Worm (Caenorhabditis elegans): ENCODE measurements around the gene nsy-1.

nsy-1 gene

ce11 chrII:5056254-5056653 is 33.7 kb downstream of the nsy-1 start (continued):
- TF ChIP-seq dsc-1 (tag; optimal IDR thresholded peaks at IDR 0.05) (peak; percentile 0), ceh-90 (tag; optimal IDR thresholded peaks at IDR 0.05) (no peak), lsy-2 (tag; optimal IDR thresholded peaks at IDR 0.05) (peak in 1 of 2 experiments; percentile 2)

- no peak for TF ChIP-seq tlp-1 (tag; optimal IDR thresholded peaks at IDR 0.05)
- peak; percentile 74 for TF ChIP-seq nhr-71 (tag; optimal IDR thresholded peaks at IDR 0.05)
- no peak for TF ChIP-seq nhr-12 (tag; optimal IDR thresholded peaks at IDR 0.05)
- TF ChIP-seq egl-13 (tag; optimal IDR thresholded peaks at IDR 0.05), result no peak
- no peak for TF ChIP-seq hlh-17 (GFP tag; optimal IDR thresholded peaks at IDR 0.05; ENCODE audit: borderline replicate concordance)
- peak; percentile 52 for TF ChIP-seq dsc-1 (tag; optimal IDR thresholded peaks at IDR 0.05)
- no peak for TF ChIP-seq zag-1 (tag; optimal IDR thresholded peaks at IDR 0.05)
- TF ChIP-seq sox-4 (tag; optimal IDR thresholded peaks at IDR 0.05), result no peak
- no peak for TF ChIP-seq fkh-8 (tag; optimal IDR thresholded peaks at IDR 0.05)
- TF ChIP-seq snpc-4 (tag; optimal IDR thresholded peaks at IDR 0.05), result peak; percentile 98
- no peak for TF ChIP-seq nhr-84 (tag; optimal IDR thresholded peaks at IDR 0.05)
- no peak for TF ChIP-seq ets-5 (GFP tag; IDR thresholded peaks at IDR 0.05)
- peak; percentile 38 for TF ChIP-seq lir-3 (tag; optimal IDR thresholded peaks at IDR 0.05; ENCODE audit: poor library complexity)
- TF ChIP-seq F16B12.6 (tag; optimal IDR thresholded peaks at IDR 0.05), result peak; percentile 26
- TF ChIP-seq dpl-1 (GFP tag; optimal IDR thresholded peaks at IDR 0.05), result peak; percentile 31 to 47 (median 44)
- no peak for TF ChIP-seq mef-2 (tag; optimal IDR thresholded peaks at IDR 0.05)
- no peak for TF ChIP-seq fkh-10 (GFP tag; optimal IDR thresholded peaks at IDR 0.05)
- no peak for TF ChIP-seq ztf-11 (tag; optimal IDR thresholded peaks at IDR 0.05)
- TF ChIP-seq lin-39 (tag; optimal IDR thresholded peaks at IDR 0.05), result no peak
- peak; percentile 67 for TF ChIP-seq mep-1 (tag; optimal IDR thresholded peaks at IDR 0.05)
- no peak for TF ChIP-seq Y116A8C.19 (tag; optimal IDR thresholded peaks at IDR 0.05; ENCODE audit: borderline replicate concordance)
- no peak for TF ChIP-seq hlh-4 (tag; optimal IDR thresholded peaks at IDR 0.05)
- no peak for TF ChIP-seq sup-37 (GFP tag; optimal IDR thresholded peaks at IDR 0.05)
- TF ChIP-seq nhr-77 (tag; optimal IDR thresholded peaks at IDR 0.05), result peak; percentile 23
- no peak for TF ChIP-seq lin-15B (tag; optimal IDR thresholded peaks at IDR 0.05)
- TF ChIP-seq unc-130 (tag; optimal IDR thresholded peaks at IDR 0.05), result peak; percentile 38
- peak; percentile 76 for TF ChIP-seq nhr-19 (GFP tag; conservative IDR thresholded peaks at IDR 0.05)
- TF ChIP-seq elt-3 (tag; optimal IDR thresholded peaks at IDR 0.05), result peak in 1 of 6 experiments; percentile 59
- TF ChIP-seq C34B4.2 (tag; optimal IDR thresholded peaks at IDR 0.05), result no peak
- no peak for TF ChIP-seq hpl-2 (GFP tag; optimal IDR thresholded peaks at IDR 0.05)
- TF ChIP-seq mdl-1 (tag; optimal IDR thresholded peaks at IDR 0.05), result peak in 1 of 2 experiments; percentile 60
- TF ChIP-seq swsn-7 (tag; optimal IDR thresholded peaks at IDR 0.05), result peak; percentile 59
- peak; percentile 41 to 67 for TF ChIP-seq efl-1 (optimal IDR thresholded peaks at IDR 0.05)
- TF ChIP-seq efl-1 (GFP tag; optimal IDR thresholded peaks at IDR 0.05 in 1 of 2), result peak; percentile 39 to 94
- TF ChIP-seq snu-23 (GFP tag; optimal IDR thresholded peaks at IDR 0.05), result peak; percentile 79
- no peak for TF ChIP-seq ceh-90 (tag; optimal IDR thresholded peaks at IDR 0.05)
- peak in 2 of 3 experiments; percentile 11 for TF ChIP-seq ceh-82 (tag; optimal IDR thresholded peaks at IDR 0.05)
- peak; percentile 44 for TF ChIP-seq C16A3.4 (tag; optimal IDR thresholded peaks at IDR 0.05)
- no peak for TF ChIP-seq ceh-8 (GFP tag; optimal IDR thresholded peaks at IDR 0.05)
- peak; percentile 49 for TF ChIP-seq xbp-1 (tag; optimal IDR thresholded peaks at IDR 0.05)
- TF ChIP-seq pax-3 (tag; optimal IDR thresholded peaks at IDR 0.05), result peak; percentile 29
- TF ChIP-seq tbx-2 (tag; optimal IDR thresholded peaks at IDR 0.05), result peak; percentile 54
- TF ChIP-seq ceh-88 (GFP tag; IDR thresholded peaks at IDR 0.05), result no peak
- no peak for TF ChIP-seq ama-1 (optimal IDR thresholded peaks at IDR 0.05)
- TF ChIP-seq lin-35 (GFP tag; optimal IDR thresholded peaks at IDR 0.05), result peak; percentile 53 to 77
- TF ChIP-seq C04F5.9 (tag; optimal IDR thresholded peaks at IDR 0.05), result no peak
- peak; percentile 74 for TF ChIP-seq nhr-90 (tag; optimal IDR thresholded peaks at IDR 0.05; ENCODE audit: poor library complexity)
- TF ChIP-seq grh-1 (GFP tag; IDR thresholded peaks at IDR 0.05), result 0 out of 2 replicates have a peak, but pooled peaks have one; percentile 21
- no peak for TF ChIP-seq vab-15 (tag; optimal IDR thresholded peaks at IDR 0.05)
- no peak for TF ChIP-seq nhr-28 (tag; optimal IDR thresholded peaks at IDR 0.05)
Measured at ce11 chrII:5057315-5057714, 34.8 kb downstream of the nsy-1 start.
